Worm (Caenorhabditis elegans): Measurements from ENCODE around the gene F46C5.9.

F46C5.9 gene

DNA sequence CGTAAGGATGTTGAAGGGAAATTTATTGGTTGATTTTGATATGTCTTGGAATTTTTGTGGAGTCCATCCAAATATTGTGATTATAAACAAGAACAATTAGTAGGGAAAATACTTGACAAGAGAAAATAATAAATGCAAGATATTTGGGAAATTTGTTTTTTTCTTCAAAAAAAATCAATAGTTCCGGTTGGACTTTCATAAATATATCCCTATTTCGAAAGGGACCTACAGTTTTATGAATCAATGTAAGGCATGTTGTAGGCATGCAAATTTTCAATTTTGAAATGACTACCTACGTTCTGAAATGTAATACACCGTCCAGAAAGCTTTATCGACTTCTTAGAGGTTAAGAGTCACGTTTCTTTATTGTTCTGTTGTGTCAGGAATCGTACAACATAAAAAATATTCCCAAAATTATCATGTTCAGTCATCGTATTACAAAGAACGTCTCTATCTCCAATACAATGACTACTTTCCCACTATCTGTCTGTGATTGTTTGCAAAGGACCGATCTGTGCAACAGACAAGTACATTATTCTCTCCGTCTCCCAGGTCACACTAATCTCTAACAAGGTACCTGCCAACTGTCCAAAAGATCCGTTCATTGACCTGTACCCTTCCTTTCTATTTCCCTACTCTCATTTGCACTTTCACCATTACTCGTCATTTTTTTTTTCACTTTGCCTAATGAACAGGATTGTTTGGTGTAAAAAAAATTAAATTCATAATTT lies 20.5 kb downstream of the F46C5.9 start, which contains the start of gene F07H5.13 (continued):
- no peak for TF ChIP-seq nhr-27 (tag; optimal IDR thresholded peaks at IDR 0.05)
- TF ChIP-seq chd-7 (tag; optimal IDR thresholded peaks at IDR 0.05): peak; percentile 60
- no peak for TF ChIP-seq T07F8.4 (tag; optimal IDR thresholded peaks at IDR 0.05)
- no peak for TF ChIP-seq akir-1 (GFP tag; optimal IDR thresholded peaks at IDR 0.05)
- TF ChIP-seq egrh-3 (GFP tag; IDR thresholded peaks at IDR 0.05): no peak
- no peak for TF ChIP-seq aptf-3 (GFP tag; IDR thresholded peaks at IDR 0.05)
- no peak for TF ChIP-seq Y56A3A.18 (GFP tag; IDR thresholded peaks at IDR 0.05)
- no peak for TF ChIP-seq nhr-80 (tag; optimal IDR thresholded peaks at IDR 0.05)
- TF ChIP-seq F55B11.4 (tag; optimal IDR thresholded peaks at IDR 0.05; ENCODE audit: borderline replicate concordance, insufficient read depth): no peak
- no peak for TF ChIP-seq ceh-27 (GFP tag; optimal IDR thresholded peaks at IDR 0.05)
- no peak for TF ChIP-seq lir-1 (GFP tag; conservative IDR thresholded peaks at IDR 0.05)
- no peak for TF ChIP-seq dox-1 (GFP tag; IDR thresholded peaks at IDR 0.05)
- TF ChIP-seq dpff-1 (tag; optimal IDR thresholded peaks at IDR 0.05): no peak
- peak; percentile 41 for TF ChIP-seq atf-7 (tag; optimal IDR thresholded peaks at IDR 0.05)
- TF ChIP-seq Y95B8A.8 (GFP tag; IDR thresholded peaks at IDR 0.05): no peak
- no peak for TF ChIP-seq hlh-26 (GFP tag; conservative IDR thresholded peaks at IDR 0.05)
- peak; percentile 20 for TF ChIP-seq ztf-22 (GFP tag; optimal IDR thresholded peaks at IDR 0.05)
- peak; percentile 74 for TF ChIP-seq ama-1 (optimal IDR thresholded peaks at IDR 0.05)
- no peak for TF ChIP-seq ama-1 (GFP tag; optimal IDR thresholded peaks at IDR 0.05)
- no peak for TF ChIP-seq F10E7.11 (tag; optimal IDR thresholded peaks at IDR 0.05)
- no peak for TF ChIP-seq mel-28 (tag; optimal IDR thresholded peaks at IDR 0.05; ENCODE audit: borderline replicate concordance)
- peak; percentile 55 for TF ChIP-seq nfyb-1 (GFP tag; IDR thresholded peaks at IDR 0.05)
- TF ChIP-seq F49E8.2 (tag; optimal IDR thresholded peaks at IDR 0.05; ENCODE audit: insufficient read depth): no peak
- no peak; the same call in 1 of the 2 replicates for TF ChIP-seq B0336.3 (GFP tag; IDR thresholded peaks at IDR 0.05)
- no peak for TF ChIP-seq madf-6 (GFP tag; IDR thresholded peaks at IDR 0.05)
- TF ChIP-seq bed-2 (GFP tag; IDR thresholded peaks at IDR 0.05): no peak
- TF ChIP-seq F52B5.7 (tag; optimal IDR thresholded peaks at IDR 0.05): peak; percentile 5
- TF ChIP-seq T26A5.8 (tag; optimal IDR thresholded peaks at IDR 0.05): no peak
- no peak for TF ChIP-seq hlh-12 (tag; optimal IDR thresholded peaks at IDR 0.05)
- TF ChIP-seq nhr-90 (tag; optimal IDR thresholded peaks at IDR 0.05): no peak
- no peak for TF ChIP-seq nhr-179 (tag; optimal IDR thresholded peaks at IDR 0.05)
- no peak for TF ChIP-seq ZK185.1 (tag; optimal IDR thresholded peaks at IDR 0.05; ENCODE audit: poor library complexity, severe bottlenecking)
- no peak for TF ChIP-seq him-1 (tag; optimal IDR thresholded peaks at IDR 0.05)
- no peak for TF ChIP-seq nfya-2 (GFP tag; IDR thresholded peaks at IDR 0.05)
- no peak for TF ChIP-seq let-607 (tag; optimal IDR thresholded peaks at IDR 0.05)
- TF ChIP-seq dpl-1 (GFP tag; optimal IDR thresholded peaks at IDR 0.05): no peak
- no peak for TF ChIP-seq hrde-1 (tag; optimal IDR thresholded peaks at IDR 0.05; ENCODE audit: borderline replicate concordance)
- no peak for TF ChIP-seq efl-1 (GFP tag; optimal IDR thresholded peaks at IDR 0.05)
- no peak for TF ChIP-seq ets-4 (GFP tag; optimal IDR thresholded peaks at IDR 0.05)
- no peak for TF ChIP-seq ztf-28 (GFP tag; IDR thresholded peaks at IDR 0.05)
- no peak for TF ChIP-seq hsf-1 (GFP tag; IDR thresholded peaks at IDR 0.05)
- TF ChIP-seq lsl-1 (GFP tag; optimal IDR thresholded peaks at IDR 0.05): no peak
- no peak for TF ChIP-seq egl-18 (GFP tag; IDR thresholded peaks at IDR 0.05)
- TF ChIP-seq ztf-25 (GFP tag; IDR thresholded peaks at IDR 0.05): no peak
- TF ChIP-seq rpc-1 (optimal IDR thresholded peaks at IDR 0.05): no peak
- TF ChIP-seq rpc-1 (tag; optimal IDR thresholded peaks at IDR 0.05): no peak
- TF ChIP-seq B0261.1 (tag; optimal IDR thresholded peaks at IDR 0.05): no peak
- no peak for TF ChIP-seq ccch-3 (GFP tag; optimal IDR thresholded peaks at IDR 0.05)
- TF ChIP-seq K12H6.12 (tag; optimal IDR thresholded peaks at IDR 0.05): no peak
